Worm (Caenorhabditis elegans) whole organism, L4 larva: Measurements from ENCODE around the gene tba-7.

ENCODE experiments used
- ceh-44 ChIP-seq: fragments of 200-800 bp; sonication (Bioruptor generic); IDR thresholded peaks from 2 replicates; pipeline ENCODE4 v1.3.6; 2022; ENCODE audit warnings: missing genetic modification reagents, missing genetic modification characterization, missing compliant biosample characterization
- egl-27 ChIP-seq: sonication (generic microtip); optimal IDR thresholded peaks from 3 replicates; lab custom pipeline; 2017; ENCODE audit warnings: missing biosample characterization, missing genetic modification reagents, missing genetic modification characterization
- fos-1 ChIP-seq: fragments of 150-350 bp; optimal IDR thresholded peaks from 2 replicates; lab custom pipeline; 2014; ENCODE audit warnings: missing biosample characterization, missing genetic modification characterization
- lin-13 ChIP-seq: fragments of 150-350 bp; optimal IDR thresholded peaks from 2 replicates; lab custom pipeline; 2014; ENCODE audit warnings: missing biosample characterization, missing genetic modification reagents, missing genetic modification characterization
- lin-38 ChIP-seq: fragments of 200-800 bp; sonication (Bioruptor generic); IDR thresholded peaks from 2 replicates; pipeline ENCODE4 v1.3.6; 2022; ENCODE audit warnings: missing genetic modification reagents, missing genetic modification characterization, missing compliant biosample characterization
- lin-39 ChIP-seq: fragments of 150-350 bp; optimal IDR thresholded peaks from 2 replicates; lab custom pipeline; 2014; ENCODE audit warnings: missing biosample characterization, missing genetic modification reagents, missing genetic modification characterization
- nhr-11 ChIP-seq: fragments of 150-350 bp; optimal IDR thresholded peaks from 2 replicates; lab custom pipeline; 2014; ENCODE audit warnings: missing biosample characterization, missing genetic modification characterization
- unc-62 ChIP-seq, 3 experiments: fragments of 150-350 bp in 1 of 3; sonication (generic microtip); optimal IDR thresholded peaks in 2 of 3; peaks in 1 of 3; 1 replicate in 1 of 3; 2 replicates in 2 of 3; lab custom pipeline; 2014 to 2017; ENCODE audit warnings: missing biosample characterization in 3 of 3, missing genetic modification characterization in 3 of 3, missing genetic modification reagents in 3 of 3, missing genotype in 1 of 3
- zag-1 ChIP-seq: fragments of 150-350 bp; optimal IDR thresholded peaks from 2 replicates; lab custom pipeline; 2014; ENCODE audit warnings: missing biosample characterization, missing genetic modification characterization

- TF ChIP-seq lin-13 (GFP tag; lab: Kevin White, UChicago) (no peak), fos-1 (tag; lab: Kevin White, UChicago) (no peak), zag-1 (tag; lab: Kevin White, UChicago) (no peak), lin-38 (GFP tag; lab: Robert Waterston, UW) (no peak), ceh-44 (GFP tag; lab: Robert Waterston, UW) (no peak), unc-62 (GFP tag; optimal IDR thresholded peaks at IDR 0.05 in 1 of 2; lab: Kevin White, UChicago) (no peak), unc-62 (tag; optimal IDR thresholded peaks at IDR 0.05; lab: Kevin White, UChicago) (no peak), egl-27 (tag; lab: Kevin White, UChicago) (no peak), nhr-11 (no peak), lin-39 (no peak)
These were observed 34.0 kb downstream of the tba-7 start for ce11 chrIII:11337627-11338026.
